Worm (Caenorhabditis elegans) whole organism, late embryonic: Measurements from ENCODE around the gene jmjd-5.

ENCODE experiments used
- ama-1 ChIP-seq: fragments of 150-350 bp; optimal IDR thresholded peaks from 2 replicates; lab custom pipeline; 2014
- ceh-22 ChIP-seq: sonication (generic microtip); optimal IDR thresholded peaks from 2 replicates; lab custom pipeline; 2017; ENCODE audit warnings: missing biosample characterization, missing genetic modification characterization
- ceh-34 ChIP-seq: sonication (generic microtip); optimal IDR thresholded peaks from 2 replicates; lab custom pipeline; 2016; ENCODE audit warnings: mild to moderate bottlenecking, missing genetic modification characterization, missing compliant biosample characterization
- ets-4 ChIP-seq: sonication (generic microtip); optimal IDR thresholded peaks from 2 replicates; lab custom pipeline; 2016; ENCODE audit warnings: missing genetic modification characterization, missing compliant biosample characterization
- eyg-1 ChIP-seq: sonication (generic microtip); optimal IDR thresholded peaks from 2 replicates; lab custom pipeline; 2016; ENCODE audit warnings: missing genotype, missing genetic modification characterization, missing compliant biosample characterization
- hlh-8 ChIP-seq: sonication (generic microtip); optimal IDR thresholded peaks from 2 replicates; lab custom pipeline; 2016; ENCODE audit warnings: missing genotype, missing genetic modification characterization, missing compliant biosample characterization
- nhr-11 ChIP-seq: fragments of 150-350 bp; optimal IDR thresholded peaks from 2 replicates; lab custom pipeline; 2014; ENCODE audit warnings: missing biosample characterization, missing genetic modification characterization
- pax-1 ChIP-seq: fragments of 150-350 bp; optimal IDR thresholded peaks from 2 replicates; lab custom pipeline; 2014; ENCODE audit warnings: missing biosample characterization, missing genetic modification characterization
- pha-2 ChIP-seq: sonication (generic microtip); optimal IDR thresholded peaks from 2 replicates; lab custom pipeline; 2017; ENCODE audit warnings: mild to moderate bottlenecking, missing genetic modification characterization, missing compliant biosample characterization
- pros-1 ChIP-seq: fragments of 150-350 bp; optimal IDR thresholded peaks from 2 replicates; lab custom pipeline; 2014; ENCODE audit warnings: missing biosample characterization, missing genetic modification reagents, missing genetic modification characterization
- sdc-2 ChIP-seq: sonication (generic microtip); optimal IDR thresholded peaks from 2 replicates; lab custom pipeline; 2016; ENCODE audit warnings: missing genotype, missing genetic modification characterization, missing compliant biosample characterization
- tbx-7 ChIP-seq: sonication (generic microtip); optimal IDR thresholded peaks from 2 replicates; lab custom pipeline; 2016; ENCODE audit warnings: missing genotype, missing genetic modification characterization, missing compliant biosample characterization
- ttx-3 ChIP-seq: sonication (generic microtip); optimal IDR thresholded peaks from 2 replicates; lab custom pipeline; 2016; ENCODE audit warnings: missing genetic modification reagents, missing genetic modification characterization, missing compliant biosample characterization
- ztf-16 ChIP-seq: sonication (generic microtip); optimal IDR thresholded peaks from 2 replicates; lab custom pipeline; 2017; ENCODE audit warnings: missing genetic modification characterization, missing compliant biosample characterization

- no peak for TF ChIP-seq ama-1
- no peak for TF ChIP-seq eyg-1 (tag; lab: Kevin White, UChicago)
- no peak for TF ChIP-seq pha-2
- no peak for TF ChIP-seq ztf-16 (tag; lab: Kevin White, UChicago)
- TF ChIP-seq tbx-7 (tag; lab: Kevin White, UChicago): no peak
- no peak for TF ChIP-seq ets-4
- TF ChIP-seq ceh-34 (tag; lab: Kevin White, UChicago): no peak
- TF ChIP-seq ceh-22 (tag; lab: Kevin White, UChicago): no peak
- TF ChIP-seq sdc-2 (tag; lab: Kevin White, UChicago): no peak
- TF ChIP-seq pax-1 (tag; lab: Kevin White, UChicago): no peak
- no peak for TF ChIP-seq nhr-11
- no peak for TF ChIP-seq pros-1 (tag; lab: Kevin White, UChicago)
- no peak for TF ChIP-seq ttx-3 (tag; lab: Kevin White, UChicago)
- TF ChIP-seq hlh-8: no peak
Measured at ce11 chrV:11095873-11096272, 31.4 kb upstream of the jmjd-5 start, which contains the start of gene Y42A5A.3.
